Fruit fly (Drosophila melanogaster) whole organism, embryonic: ENCODE data around the gene vih.

Source experiments
- ATbp ChIP-seq: fragments of 200-800 bp; sonication (Bioruptor generic); optimal IDR thresholded peaks from 2 replicates; lab custom pipeline; 2017; ENCODE audit warnings: missing biosample characterization, mild to moderate bottlenecking, missing genetic modification characterization, missing genetic modification reagents
- Abd-B ChIP-seq: fragments of 200-800 bp; sonication (Bioruptor generic); optimal IDR thresholded peaks from 2 replicates; lab custom pipeline; 2018; ENCODE audit warnings: missing biosample characterization, mild to moderate bottlenecking, missing genetic modification characterization, moderate library complexity
- Ada2b ChIP-seq: fragments of 200-800 bp; sonication (Bioruptor generic); IDR thresholded peaks from 2 replicates; pipeline ENCODE4 v1.3.6; 2022; ENCODE audit warnings: missing biosample characterization, missing genetic modification characterization
- CG10147 ChIP-seq: fragments of 200-800 bp; sonication (Bioruptor generic); optimal IDR thresholded peaks from 2 replicates; lab custom pipeline; 2019; ENCODE audit warnings: missing biosample characterization, mild to moderate bottlenecking, missing genetic modification characterization, moderate library complexity
- CG1024 ChIP-seq: fragments of 200-800 bp; sonication (Bioruptor generic); IDR thresholded peaks from 2 replicates; pipeline ENCODE4 v1.3.6; 2022; ENCODE audit warnings: missing biosample characterization, missing genetic modification characterization
- CG10543 ChIP-seq: fragments of 200-800 bp; sonication (Bioruptor generic); optimal IDR thresholded peaks from 3 replicates; lab custom pipeline; 2017; ENCODE audit warnings: missing biosample characterization, mild to moderate bottlenecking, missing genetic modification characterization, moderate library complexity
- CG12219 ChIP-seq: fragments of 200-800 bp; sonication (Bioruptor generic); optimal IDR thresholded peaks from 3 replicates; lab custom pipeline; 2018; ENCODE audit warnings: missing biosample characterization, mild to moderate bottlenecking, missing genetic modification characterization
- CG14050 ChIP-seq: fragments of 200-800 bp; sonication (Bioruptor generic); IDR thresholded peaks from 3 replicates; pipeline ENCODE4 v1.3.6; 2022; ENCODE audit warnings: missing biosample characterization, missing genetic modification characterization
- CG14441 ChIP-seq: fragments of 200-800 bp; sonication (Bioruptor generic); IDR thresholded peaks from 2 replicates; pipeline ENCODE4 v1.3.6; 2022; ENCODE audit warnings: missing biosample characterization, missing genetic modification characterization
- CG15601 ChIP-seq: fragments of 200-800 bp; sonication (Bioruptor generic); optimal IDR thresholded peaks from 3 replicates; lab custom pipeline; 2019; ENCODE audit warnings: missing biosample characterization, mild to moderate bottlenecking, missing genetic modification characterization, moderate library complexity
- CG32532 ChIP-seq: fragments of 200-800 bp; sonication (Bioruptor generic); IDR thresholded peaks from 2 replicates; pipeline ENCODE4 v1.3.6; 2022; ENCODE audit warnings: missing biosample characterization, missing genetic modification characterization
- CG32772 ChIP-seq: fragments of 200-800 bp; sonication (Bioruptor generic); IDR thresholded peaks from 2 replicates; pipeline ENCODE4 v1.3.6; 2022; ENCODE audit warnings: missing biosample characterization, missing genetic modification characterization
- CG3281 ChIP-seq: fragments of 200-800 bp; sonication (Bioruptor generic); optimal IDR thresholded peaks from 3 replicates; lab custom pipeline; 2017; ENCODE audit warnings: missing biosample characterization, mild to moderate bottlenecking, missing genetic modification characterization
- CG4360 ChIP-seq: fragments of 200-800 bp; sonication (Bioruptor generic); IDR thresholded peaks from 2 replicates; pipeline ENCODE4 v1.3.6; 2022; ENCODE audit warnings: missing biosample characterization, missing genetic modification characterization
- CG43689 ChIP-seq: fragments of 200-800 bp; sonication (Bioruptor generic); IDR thresholded peaks from 2 replicates; pipeline ENCODE4 v1.3.6; 2022; ENCODE audit warnings: missing biosample characterization, missing genetic modification characterization
- CG5180 ChIP-seq: fragments of 200-800 bp; sonication (Bioruptor generic); optimal IDR thresholded peaks from 3 replicates; lab custom pipeline; 2017; ENCODE audit warnings: missing biosample characterization, missing genetic modification characterization, mild to moderate bottlenecking, moderate library complexity, missing genetic modification reagents
- CG6791 ChIP-seq: fragments of 200-800 bp; sonication (Bioruptor generic); IDR thresholded peaks from 3 replicates; pipeline ENCODE4 v1.3.6; 2022; ENCODE audit warnings: missing biosample characterization, missing genetic modification characterization; ENCODE audit not compliant: partially characterized antibody
- CG6854 ChIP-seq: fragments of 200-800 bp; sonication (Bioruptor generic); optimal IDR thresholded peaks from 3 replicates; lab custom pipeline; 2017; ENCODE audit warnings: missing biosample characterization, mild to moderate bottlenecking, missing genetic modification characterization
- CG8478 ChIP-seq: fragments of >200 bp; optimal IDR thresholded peaks from 2 replicates; lab custom pipeline; 2018
- CkIIα-i1 ChIP-seq: fragments of 200-800 bp; sonication (Bioruptor generic); IDR thresholded peaks from 2 replicates; pipeline ENCODE4 v1.3.6; 2022; ENCODE audit warnings: missing biosample characterization, missing genetic modification characterization
- D19A ChIP-seq: fragments of 200-800 bp; optimal IDR thresholded peaks from 3 replicates; lab custom pipeline; 2019; ENCODE audit warnings: missing biosample characterization, mild to moderate bottlenecking, missing genetic modification characterization, moderate library complexity
- Dbx ChIP-seq: fragments of 200-800 bp; sonication (Bioruptor generic); IDR thresholded peaks from 3 replicates; pipeline ENCODE4 v1.3.6; 2022; ENCODE audit warnings: missing biosample characterization, missing genetic modification characterization
- Fer2 ChIP-seq: fragments of 200-800 bp; sonication (Bioruptor generic); optimal IDR thresholded peaks from 2 replicates; lab custom pipeline; 2018; ENCODE audit warnings: missing biosample characterization, mild to moderate bottlenecking, missing genetic modification characterization, moderate library complexity
- H15 ChIP-seq: fragments of 200-800 bp; sonication (Bioruptor generic); IDR thresholded peaks from 3 replicates; pipeline ENCODE4 v1.3.6; 2022; ENCODE audit warnings: missing biosample characterization, missing genetic modification characterization
- HLH54F ChIP-seq: fragments of 200-800 bp; sonication (Bioruptor generic); optimal IDR thresholded peaks from 3 replicates; lab custom pipeline; 2016; ENCODE audit warnings: missing biosample characterization, missing genetic modification characterization
- Hr51 ChIP-seq, 2 experiments: fragments of 200-800 bp; sonication (Bioruptor generic); optimal IDR thresholded peaks; 2 replicates in 1 of 2; 3 replicates in 1 of 2; lab custom pipeline; 2016 to 2018; ENCODE audit warnings: missing biosample characterization in 2 of 2, missing genetic modification characterization in 2 of 2, mild to moderate bottlenecking in 1 of 2, moderate library complexity in 1 of 2
- Hsf ChIP-seq: fragments of 200-800 bp; sonication (Bioruptor generic); optimal IDR thresholded peaks from 3 replicates; lab custom pipeline; 2016; ENCODE audit warnings: missing biosample characterization, missing genetic modification characterization
- Jarid2 ChIP-seq: fragments of 200-800 bp; sonication (Bioruptor generic); optimal IDR thresholded peaks from 3 replicates; lab custom pipeline; 2017; ENCODE audit warnings: mild to moderate bottlenecking, missing biosample characterization, missing genetic modification reagents, missing genetic modification characterization
- Oaz ChIP-seq: fragments of 200-800 bp; sonication (Bioruptor generic); IDR thresholded peaks from 2 replicates; pipeline ENCODE4 v1.3.6; 2022; ENCODE audit warnings: missing biosample characterization, missing genetic modification characterization
- Ravus ChIP-seq: fragments of 200-800 bp; sonication (Bioruptor generic); IDR thresholded peaks from 2 replicates; pipeline ENCODE4 v1.3.6; 2022; ENCODE audit warnings: missing biosample characterization, missing genetic modification characterization
- Rfx ChIP-seq: fragments of 200-800 bp; sonication (Bioruptor generic); IDR thresholded peaks from 2 replicates; pipeline ENCODE4 v1.3.6; 2022; ENCODE audit warnings: missing biosample characterization, missing genetic modification characterization
- abd-A ChIP-seq: fragments of 200-800 bp; sonication (Bioruptor generic); optimal IDR thresholded peaks from 3 replicates; lab custom pipeline; 2019; ENCODE audit warnings: missing biosample characterization, mild to moderate bottlenecking, missing genetic modification characterization, moderate library complexity
- az2 ChIP-seq: fragments of 200-800 bp; sonication (Bioruptor generic); optimal IDR thresholded peaks from 3 replicates; lab custom pipeline; 2016; ENCODE audit warnings: missing biosample characterization, missing genetic modification characterization
- croc ChIP-seq: fragments of 200-800 bp; sonication (Bioruptor generic); conservative IDR thresholded peaks from 3 replicates; pipeline ENCODE4 v1.3.6; 2022; ENCODE audit warnings: missing biosample characterization, missing genetic modification characterization
- cwo ChIP-seq: fragments of 200-800 bp; sonication (Bioruptor generic); optimal IDR thresholded peaks from 3 replicates; lab custom pipeline; 2017; ENCODE audit warnings: missing biosample characterization, missing genetic modification characterization, mild to moderate bottlenecking, moderate library complexity, missing genetic modification reagents
- dan ChIP-seq: fragments of 200-800 bp; sonication (Bioruptor generic); IDR thresholded peaks from 2 replicates; pipeline ENCODE4 v1.3.6; 2022; ENCODE audit warnings: missing biosample characterization, missing genetic modification characterization
- dmrt11E ChIP-seq: fragments of 200-800 bp; sonication (Bioruptor generic); optimal IDR thresholded peaks from 3 replicates; lab custom pipeline; 2018; ENCODE audit warnings: missing biosample characterization, mild to moderate bottlenecking, missing genetic modification characterization, moderate library complexity
- exex ChIP-seq: fragments of 200-800 bp; sonication (Bioruptor generic); optimal IDR thresholded peaks from 4 replicates; lab custom pipeline; 2018; ENCODE audit warnings: missing biosample characterization, mild to moderate bottlenecking, missing genetic modification characterization, moderate library complexity
- fd96Cb ChIP-seq: fragments of 200-800 bp; sonication (Bioruptor generic); optimal IDR thresholded peaks from 2 replicates; lab custom pipeline; 2018; ENCODE audit warnings: missing biosample characterization, mild to moderate bottlenecking, missing genetic modification characterization, moderate library complexity
- her ChIP-seq: fragments of 200-800 bp; sonication (Bioruptor generic); optimal IDR thresholded peaks from 2 replicates; lab custom pipeline; 2016; ENCODE audit warnings: missing biosample characterization, missing genetic modification characterization
- inv ChIP-seq: fragments of 200-800 bp; sonication (Bioruptor generic); IDR thresholded peaks from 2 replicates; pipeline ENCODE4 v1.3.6; 2022; ENCODE audit warnings: missing biosample characterization, missing genetic modification characterization; ENCODE audit not compliant: partially characterized antibody
- klu ChIP-seq: fragments of 200-800 bp; sonication (Bioruptor generic); IDR thresholded peaks from 2 replicates; pipeline ENCODE4 v1.3.6; 2022; ENCODE audit warnings: missing biosample characterization, missing genetic modification characterization
- mld ChIP-seq: fragments of 200-800 bp; sonication (Bioruptor generic); IDR thresholded peaks from 3 replicates; pipeline ENCODE4 v1.3.6; 2022; ENCODE audit warnings: missing biosample characterization, missing genetic modification characterization; ENCODE audit not compliant: partially characterized antibody
- org-1 ChIP-seq: fragments of 200-800 bp; sonication (Bioruptor generic); optimal IDR thresholded peaks from 2 replicates; lab custom pipeline; 2017; ENCODE audit warnings: missing biosample characterization, missing genetic modification characterization
- pho ChIP-seq: fragments of 200-800 bp; sonication (Bioruptor generic); optimal IDR thresholded peaks from 2 replicates; lab custom pipeline; 2016; ENCODE audit warnings: missing biosample characterization, missing genetic modification characterization
- sens ChIP-seq: fragments of 200-800 bp; sonication (Bioruptor generic); peaks from one replicate; lab custom pipeline; 2016; ENCODE audit warnings: missing biosample characterization, missing genetic modification characterization
- twi ChIP-seq: fragments of 200-800 bp; optimal IDR thresholded peaks from 2 replicates; lab custom pipeline; 2019; ENCODE audit warnings: missing biosample characterization, mild to moderate bottlenecking, missing genetic modification characterization, moderate library complexity
- tx ChIP-seq: fragments of 200-800 bp; sonication (Bioruptor generic); optimal IDR thresholded peaks from 2 replicates; lab custom pipeline; 2016; ENCODE audit warnings: missing biosample characterization, missing genetic modification characterization
- vnd ChIP-seq: fragments of 200-800 bp; sonication (Bioruptor generic); IDR thresholded peaks from 3 replicates; pipeline ENCODE4 v1.3.6; 2022; ENCODE audit warnings: missing biosample characterization, missing genetic modification characterization; ENCODE audit not compliant: partially characterized antibody
- yki ChIP-seq: fragments of >200 bp; optimal IDR thresholded peaks from 3 replicates; lab custom pipeline; 2018

The vih gene

dm6 chr3L:12533392-12534070 lies 29.4 kb downstream of the vih start, which contains the start of the genes Tsf2 and CG34242 (continued):
- TF ChIP-seq az2 (GFP tag; lab: Kevin White, UChicago) (no peak), abd-A (tag; lab: Kevin White, UChicago) (no peak), D19A (tag; lab: Kevin White, UChicago) (peak; percentile 82), CG6854 (GFP tag; lab: Kevin White, UChicago) (no peak), yki (no peak), ATbp (GFP tag; lab: Kevin White, UChicago) (peak; percentile 60), Dbx (peak; percentile 94), Hsf (no peak), CG14441 (GFP tag; lab: Robert Waterston, UW) (peak; percentile 92), CG3281 (peak; percentile 71), dmrt11E (tag; lab: Kevin White, UChicago) (no peak), CkIIα-i1 (GFP tag; lab: Robert Waterston, UW) (no peak), Ada2b (peak; percentile 95), HLH54F (GFP tag; lab: Kevin White, UChicago) (no peak), Ravus (GFP tag; lab: Robert Waterston, UW) (peak; percentile 50; the same call in 1 of the 2 replicates), Oaz (GFP tag; lab: Robert Waterston, UW) (peak; percentile 88), CG10543 (GFP tag; lab: Kevin White, UChicago) (peak; percentile 52), CG10147 (peak; percentile 76), Jarid2 (no peak), Rfx (GFP tag; lab: Robert Waterston, UW) (peak; percentile 96), her (GFP tag; lab: Kevin White, UChicago) (no peak), CG15601 (tag; lab: Kevin White, UChicago) (peak; percentile 22), CG8478 (no peak), cwo (GFP tag; lab: Kevin White, UChicago) (peak; percentile 64), dan (GFP tag; lab: Robert Waterston, UW) (peak; percentile 84), CG32532 (GFP tag; lab: Robert Waterston, UW) (peak; percentile 93), inv (GFP tag; lab: Robert Waterston, UW) (no peak), Hr51 (GFP tag; optimal IDR thresholded peaks at IDR 0.05; lab: Kevin White, UChicago) (no peak), Abd-B (GFP tag; lab: Kevin White, UChicago) (no peak), org-1 (GFP tag; lab: Kevin White, UChicago) (peak; percentile 2), klu (GFP tag; lab: Robert Waterston, UW) (peak; percentile 83), vnd (GFP tag; lab: Robert Waterston, UW) (no peak), Fer2 (peak; percentile 66), croc (GFP tag; lab: Robert Waterston, UW) (peak; percentile 91), CG5180 (no peak), CG1024 (GFP tag; lab: Robert Waterston, UW) (0 out of 2 replicates have a peak, but pooled peaks have one; percentile 12), CG43689 (GFP tag; lab: Robert Waterston, UW) (no peak), CG4360 (GFP tag; lab: Robert Waterston, UW) (peak; percentile 63), sens (GFP tag; lab: Kevin White, UChicago) (peak; percentile 67), tx (GFP tag; lab: Kevin White, UChicago) (no peak), fd96Cb (tag; lab: Kevin White, UChicago) (peak; percentile 92), H15 (GFP tag; lab: Robert Waterston, UW) (peak; percentile 81; the same call in 2 of the 3 replicates), twi (tag; lab: Kevin White, UChicago) (peak; percentile 25), CG32772 (GFP tag; lab: Robert Waterston, UW) (peak; percentile 96), exex (tag; lab: Kevin White, UChicago) (no peak), CG12219 (GFP tag; lab: Kevin White, UChicago) (no peak), pho (GFP tag; lab: Kevin White, UChicago) (no peak), CG14050 (no peak), mld (GFP tag; lab: Robert Waterston, UW) (no peak), CG6791 (no peak)
